Fruit fly (Drosophila melanogaster): Measurements from ENCODE around the gene CG11226.

DNA sequence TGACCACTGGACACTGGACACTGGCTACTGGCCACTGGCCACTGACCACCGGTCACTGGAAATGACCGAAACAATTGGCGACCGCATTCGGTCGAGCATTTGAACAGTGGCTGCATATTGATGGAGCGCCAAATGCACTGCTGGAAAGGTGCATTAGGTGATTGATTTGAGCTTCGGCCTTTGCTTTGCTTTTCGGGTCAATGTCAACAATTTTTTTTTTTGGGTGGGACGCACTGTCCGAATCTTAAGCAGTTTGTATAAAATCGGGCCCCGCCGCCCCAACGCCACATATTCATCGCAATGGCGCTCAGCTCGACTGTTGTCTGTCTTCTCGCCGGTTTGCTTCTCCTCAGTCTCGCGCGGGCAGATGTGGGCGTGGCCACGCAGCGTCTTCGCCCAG is 23.6 kb downstream of the CG11226 start, which contains the start of gene CG13239:
- no peak for TF ChIP-seq tup (GFP tag; optimal IDR thresholded peaks at IDR 0.05)
- no peak for TF ChIP-seq CG15269 (tag; optimal IDR thresholded peaks at IDR 0.05)
- TF ChIP-seq CG16813 (GFP tag; IDR thresholded peaks at IDR 0.05; ENCODE audit: partially characterized antibody), result no peak
- no peak for TF ChIP-seq CG10274 (GFP tag; optimal IDR thresholded peaks at IDR 0.05)
- no peak for TF ChIP-seq CG12104 (GFP tag; optimal IDR thresholded peaks at IDR 0.05)
- TF ChIP-seq Abd-B (GFP tag; optimal IDR thresholded peaks at IDR 0.05), result no peak
- no peak for TF ChIP-seq tap (tag; optimal IDR thresholded peaks at IDR 0.05)
- no peak for TF ChIP-seq gfzf (GFP tag; optimal IDR thresholded peaks at IDR 0.05)
- TF ChIP-seq CG17359 (tag; optimal IDR thresholded peaks at IDR 0.05), result no peak
- TF ChIP-seq CG11398 (GFP tag; optimal IDR thresholded peaks at IDR 0.05), result no peak
- TF ChIP-seq Spps (tag; optimal IDR thresholded peaks at IDR 0.05), result no peak
- TF ChIP-seq CG2712 (tag; optimal IDR thresholded peaks at IDR 0.05), result no peak
- TF ChIP-seq fd102C (GFP tag; optimal IDR thresholded peaks at IDR 0.05), result no peak
- no peak for TF ChIP-seq Mad (GFP tag; optimal IDR thresholded peaks at IDR 0.05)

All from whole organism, embryonic.